Worm (Caenorhabditis elegans) whole organism, L3 larva: ENCODE results near the gene ceh-24.

Experiments used
- ama-1 ChIP-seq: fragments of 150-350 bp; optimal IDR thresholded peaks from 2 replicates; lab custom pipeline; 2018
- daf-12 ChIP-seq: fragments of 150-350 bp; optimal IDR thresholded peaks from 2 replicates; lab custom pipeline; 2014; ENCODE audit warnings: missing biosample characterization, missing genetic modification reagents, missing genetic modification characterization
- egl-27 ChIP-seq: sonication (generic microtip); optimal IDR thresholded peaks from 4 replicates; lab custom pipeline; 2017; ENCODE audit warnings: missing biosample characterization, missing genetic modification reagents, missing genetic modification characterization
- lin-15B ChIP-seq: fragments of 150-350 bp; optimal IDR thresholded peaks from 2 replicates; lab custom pipeline; 2014; ENCODE audit warnings: missing biosample characterization, missing genetic modification characterization
- nhr-77 ChIP-seq: fragments of 150-350 bp; optimal IDR thresholded peaks from 2 replicates; lab custom pipeline; 2014; ENCODE audit warnings: missing biosample characterization, missing genetic modification characterization
- skn-1 ChIP-seq: fragments of 150-350 bp; optimal IDR thresholded peaks from 2 replicates; lab custom pipeline; 2014; ENCODE audit warnings: missing biosample characterization, missing genetic modification characterization
- snpc-4 ChIP-seq: fragments of 150-350 bp; optimal IDR thresholded peaks from 2 replicates; lab custom pipeline; 2014; ENCODE audit warnings: missing biosample characterization, missing genetic modification characterization
- tbx-2 ChIP-seq: sonication (generic microtip); optimal IDR thresholded peaks from 2 replicates; lab custom pipeline; 2016; ENCODE audit warnings: mild to moderate bottlenecking, missing genetic modification characterization, missing compliant biosample characterization
- unc-39 ChIP-seq: sonication (generic microtip); optimal IDR thresholded peaks from 4 replicates; lab custom pipeline; 2017; ENCODE audit warnings: missing biosample characterization, missing genetic modification characterization
- zag-1 ChIP-seq: fragments of 150-350 bp; optimal IDR thresholded peaks from 2 replicates; lab custom pipeline; 2014; ENCODE audit warnings: missing biosample characterization, missing genetic modification characterization
- ztf-11 ChIP-seq: fragments of 150-350 bp; optimal IDR thresholded peaks from 2 replicates; lab custom pipeline; 2014; ENCODE audit warnings: missing biosample characterization, missing genetic modification characterization

DNA sequence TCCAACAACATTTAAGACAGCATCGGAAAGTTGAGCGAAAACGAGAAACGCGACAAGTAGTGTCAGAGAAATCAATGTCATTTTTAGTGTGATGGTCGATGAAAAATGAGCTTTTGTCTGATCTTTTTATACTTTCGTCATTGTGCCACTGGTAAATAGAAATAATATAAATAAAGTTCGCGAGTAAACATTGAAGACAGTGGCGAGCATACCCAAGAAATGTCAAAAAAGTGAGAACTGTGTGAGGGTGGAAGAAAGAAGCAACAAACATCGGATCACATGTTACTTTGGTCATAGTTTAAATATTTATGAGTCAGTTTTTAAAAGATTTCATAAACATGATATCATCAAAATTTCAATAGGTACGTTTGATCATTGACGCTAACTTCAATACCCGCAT, 41.3 kb downstream of the ceh-24 start, which contains the start of gene ttr-21:
- TF ChIP-seq zag-1 (tag; lab: Kevin White, UChicago) (no peak), skn-1 (tag; lab: Kevin White, UChicago) (no peak), unc-39 (tag; lab: Kevin White, UChicago) (no peak), daf-12 (tag; lab: Kevin White, UChicago) (no peak), lin-15B (tag; lab: Kevin White, UChicago) (no peak), nhr-77 (tag; lab: Kevin White, UChicago) (no peak), snpc-4 (tag; lab: Kevin White, UChicago) (no peak), ztf-11 (tag; lab: Kevin White, UChicago) (no peak), tbx-2 (no peak), ama-1 (lab: Kevin White, UChicago) (no peak), egl-27 (tag; lab: Kevin White, UChicago) (no peak)
